Fruit fly (Drosophila melanogaster): ENCODE measurements around the gene CG14151.
A peak's percentile ranks its signal among the peaks of the same experiment; 100 is the strongest.

The CG14151 gene

DNA sequence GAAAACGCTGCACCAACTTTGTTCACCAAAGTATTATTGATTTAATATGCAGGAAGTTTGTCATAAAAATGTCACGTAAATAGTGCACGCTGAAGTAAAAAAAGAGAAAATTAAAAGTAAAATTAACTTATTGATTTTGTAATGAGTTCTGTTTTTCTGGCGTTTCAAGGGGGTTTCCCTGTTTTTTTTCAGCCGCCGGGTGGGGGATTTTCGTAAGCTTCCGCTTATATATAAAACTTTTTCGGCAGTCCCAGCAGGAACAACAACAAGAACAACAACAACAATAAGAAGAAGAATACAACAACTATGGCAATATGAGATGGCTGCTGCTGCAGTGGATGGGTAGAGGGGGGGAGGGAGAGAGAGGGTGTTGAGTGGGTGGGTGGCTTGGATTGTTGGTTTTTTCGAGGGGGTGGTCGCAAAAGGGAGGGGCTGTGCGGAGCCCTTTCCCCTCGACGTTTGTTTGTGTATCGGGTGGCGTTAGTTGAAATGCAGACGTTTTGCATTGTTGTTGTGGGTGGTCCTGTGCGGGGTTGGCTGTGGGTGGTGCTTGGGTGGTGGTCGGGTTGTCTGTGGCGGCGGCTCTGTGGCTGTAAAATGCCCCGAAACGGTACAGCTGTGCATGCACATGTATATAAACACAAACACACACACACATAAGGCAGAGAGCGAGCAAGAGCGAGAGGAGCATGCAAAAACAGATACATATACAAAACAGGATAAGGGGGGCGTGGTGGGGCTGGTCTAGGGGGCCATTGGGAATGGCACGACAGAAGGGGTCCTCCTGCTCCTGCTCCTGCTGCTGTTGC, 41.5 kb upstream of the CG14151 start (continued):
- no peak for TF ChIP-seq fd64A (GFP tag; optimal IDR thresholded peaks at IDR 0.05)
- no peak for TF ChIP-seq ftz-f1 (GFP tag; optimal IDR thresholded peaks at IDR 0.05)
- TF ChIP-seq Xrp1 (GFP tag; IDR thresholded peaks at IDR 0.05) = no peak
- TF ChIP-seq p53 (GFP tag; optimal IDR thresholded peaks at IDR 0.05) = no peak
- TF ChIP-seq HLH4C (GFP tag; IDR thresholded peaks at IDR 0.05; ENCODE audit: partially characterized antibody) = no peak
- TF ChIP-seq z (GFP tag; IDR thresholded peaks at IDR 0.05) = no peak
- TF ChIP-seq trem (tag; optimal IDR thresholded peaks at IDR 0.05) = no peak
- peak; percentile 6 for TF ChIP-seq sqz (GFP tag; optimal IDR thresholded peaks at IDR 0.05)
- TF ChIP-seq Spps (tag; optimal IDR thresholded peaks at IDR 0.05) = no peak
- TF ChIP-seq ewg (GFP tag; optimal IDR thresholded peaks at IDR 0.05) = no peak
- TF ChIP-seq Camta (GFP tag; optimal IDR thresholded peaks at IDR 0.05) = no peak
- TF ChIP-seq eyg (GFP tag; optimal IDR thresholded peaks at IDR 0.05) = no peak
- peak; percentile 92 for TF ChIP-seq crol (GFP tag; IDR thresholded peaks at IDR 0.05)
- no peak for TF ChIP-seq CG13424 (tag; optimal IDR thresholded peaks at IDR 0.05)

- TF ChIP-seq CG42726 (GFP tag; IDR thresholded peaks at IDR 0.05; ENCODE audit: partially characterized antibody) = 0 out of 2 replicates have a peak, but pooled peaks have one; percentile 12
- peak; percentile 31; the same call in 1 of the 2 replicates for TF ChIP-seq bbx (GFP tag; IDR thresholded peaks at IDR 0.05; ENCODE audit: partially characterized antibody)
- peak; percentile 39; the same call in 1 of the 2 replicates for TF ChIP-seq chm (GFP tag; IDR thresholded peaks at IDR 0.05)
- peak; percentile 86; the same call in 3 of the 4 replicates for TF ChIP-seq chinmo (GFP tag; IDR thresholded peaks at IDR 0.05; ENCODE audit: partially characterized antibody)
- TF ChIP-seq crol (GFP tag; IDR thresholded peaks at IDR 0.05) = peak; percentile 67; the same call in 1 of the 2 replicates
- TF ChIP-seq CG31388 (GFP tag; optimal IDR thresholded peaks at IDR 0.05) = no peak
- TF ChIP-seq cg (GFP tag; optimal IDR thresholded peaks at IDR 0.05) = peak; percentile 77
- no peak for TF ChIP-seq prd (optimal IDR thresholded peaks at IDR 0.05)
- TF ChIP-seq prd (GFP tag; IDR thresholded peaks at IDR 0.05) = no peak
- peak; percentile 45 for TF ChIP-seq CG17385 (GFP tag; optimal IDR thresholded peaks at IDR 0.05)
- no peak for TF ChIP-seq CG6765 (GFP tag; optimal IDR thresholded peaks at IDR 0.05)
- peak; percentile 35; the same call in 1 of the 2 replicates for TF ChIP-seq CG4360 (GFP tag; IDR thresholded peaks at IDR 0.05)
These were observed 39.1 kb upstream of the CG14151 start for dm6 chr3L:10667341-10667740.

- no peak for TF ChIP-seq CG7357 (GFP tag; IDR thresholded peaks at IDR 0.05)
- no peak for TF ChIP-seq Dfd (GFP tag; optimal IDR thresholded peaks at IDR 0.05)
- peak; percentile 33 for TF ChIP-seq CG15514 (GFP tag; optimal IDR thresholded peaks at IDR 0.05)
- peak; percentile 45 for TF ChIP-seq psq (GFP tag; optimal IDR thresholded peaks at IDR 0.05)
- no peak for TF ChIP-seq ato (GFP tag; IDR thresholded peaks at IDR 0.05; ENCODE audit: partially characterized antibody)
- no peak for TF ChIP-seq Stat92E (GFP tag; optimal IDR thresholded peaks at IDR 0.05)
- no peak for TF ChIP-seq MTF-1 (GFP tag; optimal IDR thresholded peaks at IDR 0.05; ENCODE audit: borderline replicate concordance)
- no peak for TF ChIP-seq CG8765 (GFP tag; IDR thresholded peaks at IDR 0.05)
- TF ChIP-seq CG1832 (GFP tag; optimal IDR thresholded peaks at IDR 0.05) = peak; percentile 25
- TF ChIP-seq exex (tag; optimal IDR thresholded peaks at IDR 0.05) = no peak
- TF ChIP-seq Eip74EF (GFP tag; optimal IDR thresholded peaks at IDR 0.05) = no peak
- peak; percentile 37; the same call in 1 of the 3 replicates for TF ChIP-seq CG6175 (GFP tag; IDR thresholded peaks at IDR 0.05)
- no peak for TF ChIP-seq repo (GFP tag; optimal IDR thresholded peaks at IDR 0.05)
- TF ChIP-seq pros (GFP tag; optimal IDR thresholded peaks at IDR 0.05) = peak; percentile 15
- TF ChIP-seq Oaz (GFP tag; IDR thresholded peaks at IDR 0.05) = no peak
- TF ChIP-seq Doc3 (GFP tag; IDR thresholded peaks at IDR 0.05; ENCODE audit: partially characterized antibody) = no peak
- peak; percentile 15 for TF ChIP-seq cad (GFP tag; optimal IDR thresholded peaks at IDR 0.05)
- peak; percentile 12 for TF ChIP-seq CG15479 (GFP tag; optimal IDR thresholded peaks at IDR 0.05)
- no peak for TF ChIP-seq Lpt (GFP tag; optimal IDR thresholded peaks at IDR 0.05)
- no peak for TF ChIP-seq CG15073 (GFP tag; optimal IDR thresholded peaks at IDR 0.05)
- TF ChIP-seq CG11398 (GFP tag; optimal IDR thresholded peaks at IDR 0.05) = peak; percentile 0
- 0 out of 4 replicates have a peak, but pooled peaks have one; percentile 14 for TF ChIP-seq chinmo (GFP tag; IDR thresholded peaks at IDR 0.05; ENCODE audit: partially characterized antibody)
These were observed 38.3 kb upstream of the CG14151 start for dm6 chr3L:10666511-10667003.
